Worm (Caenorhabditis elegans): ENCODE data around the gene F25H8.2.

DNA sequence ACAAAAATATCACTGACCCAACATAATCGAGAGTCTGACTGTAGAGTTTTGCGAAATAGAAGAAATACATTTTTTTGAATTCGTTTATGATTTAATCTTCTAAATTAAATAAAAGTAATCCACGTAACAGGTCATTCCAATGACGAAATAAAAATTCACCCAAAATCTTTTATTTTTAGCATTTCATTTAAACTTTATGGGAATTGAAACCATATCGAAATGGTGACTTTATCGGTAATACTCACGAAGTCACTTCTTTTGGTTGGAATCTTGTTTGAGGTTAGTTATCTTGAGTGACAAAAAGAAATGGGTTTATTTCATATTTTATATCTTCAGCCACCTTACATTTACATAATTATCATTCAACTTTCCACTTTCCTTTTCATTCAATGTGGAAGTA lies 40.6 kb downstream of the F25H8.2 start, which contains the start of the genes C47E12.12 and C47E12.10:
- no peak for TF ChIP-seq nhr-28 (tag; optimal IDR thresholded peaks at IDR 0.05)
- no peak for TF ChIP-seq unc-62 (GFP tag; optimal IDR thresholded peaks at IDR 0.05)
- TF ChIP-seq lin-13 (tag; optimal IDR thresholded peaks at IDR 0.05): no peak
- no peak for TF ChIP-seq zip-8 (tag; optimal IDR thresholded peaks at IDR 0.05)
- no peak for TF ChIP-seq blmp-1 (tag; optimal IDR thresholded peaks at IDR 0.05)
- TF ChIP-seq unc-39 (tag; optimal IDR thresholded peaks at IDR 0.05): no peak
- TF ChIP-seq pha-4 (tag; optimal IDR thresholded peaks at IDR 0.05): no peak
- no peak for TF ChIP-seq elt-3 (tag; optimal IDR thresholded peaks at IDR 0.05)
- no peak for TF ChIP-seq ceh-43 (GFP tag; optimal IDR thresholded peaks at IDR 0.05)
- no peak for TF ChIP-seq ham-2 (GFP tag; optimal IDR thresholded peaks at IDR 0.05)
- TF ChIP-seq nhr-12 (tag; optimal IDR thresholded peaks at IDR 0.05): no peak
- TF ChIP-seq mep-1 (tag; optimal IDR thresholded peaks at IDR 0.05): no peak
